Worm (Caenorhabditis elegans) whole organism, midembryonic: Measurements from ENCODE around the gene ZK430.5.

Experiments used
- flt-1 ChIP-seq: fragments of 200-800 bp; sonication (Bioruptor generic); IDR thresholded peaks from 2 replicates; pipeline ENCODE4 v1.3.6; 2022; ENCODE audit warnings: missing genetic modification characterization, missing compliant biosample characterization
- tab-1 ChIP-seq: fragments of 200-800 bp; sonication (Bioruptor generic); IDR thresholded peaks from 2 replicates; pipeline ENCODE4 v1.3.6; 2022; ENCODE audit warnings: missing genetic modification characterization, missing compliant biosample characterization
- ztf-29 ChIP-seq: fragments of 200-800 bp; sonication (Bioruptor generic); IDR thresholded peaks from 2 replicates; pipeline ENCODE4 v1.3.6; 2022; ENCODE audit warnings: missing genetic modification reagents, missing genetic modification characterization, missing compliant biosample characterization

- TF ChIP-seq flt-1 (GFP tag; lab: Robert Waterston, UW) (no peak), tab-1 (GFP tag; lab: Robert Waterston, UW) (no peak), ztf-29 (GFP tag; lab: Robert Waterston, UW) (no peak)
These were observed 54.8 kb downstream of the ZK430.5 start for ce11 chrII:4460297-4460696.
